Worm (Caenorhabditis elegans) whole organism, L1 larva: ENCODE results near the gene ZK632.2.

Experiments used
- aly-2 ChIP-seq: fragments of 150-350 bp; optimal IDR thresholded peaks from 2 replicates; lab custom pipeline; 2014; ENCODE audit warnings: missing biosample characterization, missing genetic modification characterization
- ama-1 ChIP-seq: fragments of 150-350 bp; optimal IDR thresholded peaks from 2 replicates; lab custom pipeline; 2014
- lin-15B ChIP-seq: fragments of 150-350 bp; sonication (generic microtip); optimal IDR thresholded peaks from 3 replicates; lab custom pipeline; 2014; ENCODE audit warnings: missing biosample characterization, missing genetic modification characterization
- lin-35 ChIP-seq, 2 experiments: fragments of 150-350 bp; optimal IDR thresholded peaks; 2 replicates each; lab custom pipeline; 2014; ENCODE audit warnings: missing biosample characterization in 2 of 2, missing genetic modification characterization in 2 of 2, missing genetic modification reagents in 2 of 2
- ztf-11 ChIP-seq, 2 experiments: sonication (generic microtip); optimal IDR thresholded peaks; 2 replicates each; lab custom pipeline; 2016 to 2017; ENCODE audit warnings: missing genetic modification characterization in 2 of 2, missing biosample characterization in 1 of 2, missing compliant biosample characterization in 1 of 2

ce11 chrIII:9846093-9846492 is 47.2 kb downstream of the ZK632.2 start, which contains the start of gene K11H3.2:
- TF ChIP-seq ama-1 (lab: Kevin White, UChicago) (no peak), lin-35 (GFP tag; optimal IDR thresholded peaks at IDR 0.05; lab: Kevin White, UChicago) (no peak), aly-2 (tag; lab: Kevin White, UChicago) (no peak), ztf-11 (tag; optimal IDR thresholded peaks at IDR 0.05; lab: Kevin White, UChicago) (no peak), lin-15B (tag; lab: Kevin White, UChicago) (no peak)
